Worm (Caenorhabditis elegans): ENCODE measurements around the gene Y57A10A.27.

- TF ChIP-seq fos-1 (tag; optimal IDR thresholded peaks at IDR 0.05): no peak
- no peak for TF ChIP-seq ets-5 (GFP tag; IDR thresholded peaks at IDR 0.05)
- TF ChIP-seq unc-62 (GFP tag; optimal IDR thresholded peaks at IDR 0.05): no peak
- TF ChIP-seq fkh-8 (tag; optimal IDR thresholded peaks at IDR 0.05): peak; percentile 83
- no peak for TF ChIP-seq zag-1 (tag; optimal IDR thresholded peaks at IDR 0.05)
- TF ChIP-seq fkh-4 (tag; optimal IDR thresholded peaks at IDR 0.05; ENCODE audit: borderline replicate concordance): no peak
- TF ChIP-seq nhr-85 (tag): no peak
- TF ChIP-seq lsy-2 (tag; optimal IDR thresholded peaks at IDR 0.05): no peak
- TF ChIP-seq unc-30 (tag; optimal IDR thresholded peaks at IDR 0.05): no peak
- no peak for TF ChIP-seq F16B12.6 (tag; optimal IDR thresholded peaks at IDR 0.05)
- no peak for TF ChIP-seq C04F5.9 (tag; optimal IDR thresholded peaks at IDR 0.05)
- no peak for TF ChIP-seq unc-130 (tag; optimal IDR thresholded peaks at IDR 0.05)
Observed at ce11 chrII:12260538-12260937, 14.3 kb downstream of the Y57A10A.27 start.
